Worm (Caenorhabditis elegans): ENCODE data around the gene B0280.2.

The B0280.2 gene

ce11 chrIII:7140228-7140710 is 15.8 kb downstream of the B0280.2 start:
- TF ChIP-seq ztf-23 (GFP tag; IDR thresholded peaks at IDR 0.05) (no peak), flt-1 (GFP tag; IDR thresholded peaks at IDR 0.05) (peak; percentile 63; the same call in 1 of the 2 replicates)

ce11 chrIII:7141285-7141715 is 16.8 kb downstream of the B0280.2 start:
- no peak for TF ChIP-seq ztf-23 (GFP tag; IDR thresholded peaks at IDR 0.05)
- TF ChIP-seq med-1 (GFP tag; optimal IDR thresholded peaks at IDR 0.05; ENCODE audit: insufficient read depth), result no peak
- no peak for TF ChIP-seq tab-1 (GFP tag; IDR thresholded peaks at IDR 0.05)
- TF ChIP-seq klf-2 (GFP tag; conservative IDR thresholded peaks at IDR 0.05), result no peak
- TF ChIP-seq ztf-29 (GFP tag; IDR thresholded peaks at IDR 0.05), result no peak
- no peak for TF ChIP-seq ref-1 (GFP tag; conservative IDR thresholded peaks at IDR 0.05)
- no peak for TF ChIP-seq cog-1 (tag; optimal IDR thresholded peaks at IDR 0.05)
- no peak for TF ChIP-seq flt-1 (GFP tag; IDR thresholded peaks at IDR 0.05)
- no peak for TF ChIP-seq T22C8.4 (GFP tag; IDR thresholded peaks at IDR 0.05)

- TF ChIP-seq ztf-29 (GFP tag; IDR thresholded peaks at IDR 0.05), result no peak
- TF ChIP-seq cog-1 (tag; optimal IDR thresholded peaks at IDR 0.05), result no peak
- TF ChIP-seq ref-1 (GFP tag; conservative IDR thresholded peaks at IDR 0.05), result no peak
- no peak for TF ChIP-seq med-1 (GFP tag; optimal IDR thresholded peaks at IDR 0.05; ENCODE audit: insufficient read depth)
- TF ChIP-seq klf-2 (GFP tag; conservative IDR thresholded peaks at IDR 0.05), result no peak
- no peak for TF ChIP-seq flt-1 (GFP tag; IDR thresholded peaks at IDR 0.05)
- TF ChIP-seq T22C8.4 (GFP tag; IDR thresholded peaks at IDR 0.05), result no peak
- TF ChIP-seq ztf-23 (GFP tag; IDR thresholded peaks at IDR 0.05), result no peak
- TF ChIP-seq tab-1 (GFP tag; IDR thresholded peaks at IDR 0.05), result no peak
Observed at ce11 chrIII:7142172-7142601, 17.7 kb downstream of the B0280.2 start.

- TF ChIP-seq klf-2 (GFP tag; conservative IDR thresholded peaks at IDR 0.05) (no peak), cog-1 (tag; optimal IDR thresholded peaks at IDR 0.05) (no peak), ztf-23 (GFP tag; IDR thresholded peaks at IDR 0.05) (0 out of 2 replicates have a peak, but pooled peaks have one; percentile 48), T22C8.4 (GFP tag; IDR thresholded peaks at IDR 0.05) (no peak), flt-1 (GFP tag; IDR thresholded peaks at IDR 0.05) (no peak), ref-1 (GFP tag; conservative IDR thresholded peaks at IDR 0.05) (no peak)
Observed at ce11 chrIII:7144749-7145148, 20.3 kb downstream of the B0280.2 start, which contains the start of gene glr-2. glr-2 (minus strand) TSS chrIII:7144959.

- no peak for TF ChIP-seq ref-1 (GFP tag; conservative IDR thresholded peaks at IDR 0.05)
- TF ChIP-seq ztf-23 (GFP tag; IDR thresholded peaks at IDR 0.05), result no peak
- TF ChIP-seq klf-2 (GFP tag; conservative IDR thresholded peaks at IDR 0.05), result no peak
- TF ChIP-seq flt-1 (GFP tag; IDR thresholded peaks at IDR 0.05), result no peak
- TF ChIP-seq med-1 (GFP tag; optimal IDR thresholded peaks at IDR 0.05; ENCODE audit: insufficient read depth), result no peak
- TF ChIP-seq T22C8.4 (GFP tag; IDR thresholded peaks at IDR 0.05), result no peak
- no peak for TF ChIP-seq cog-1 (tag; optimal IDR thresholded peaks at IDR 0.05)
- TF ChIP-seq tab-1 (GFP tag; IDR thresholded peaks at IDR 0.05), result no peak
- TF ChIP-seq ztf-29 (GFP tag; IDR thresholded peaks at IDR 0.05), result no peak
Observed at ce11 chrIII:7146341-7146740, 21.9 kb downstream of the B0280.2 start.

ce11 chrIII:7148191-7148590 is 23.7 kb downstream of the B0280.2 start:
- TF ChIP-seq ztf-23 (GFP tag; IDR thresholded peaks at IDR 0.05) (no peak), flt-1 (GFP tag; IDR thresholded peaks at IDR 0.05) (no peak), ztf-29 (GFP tag; IDR thresholded peaks at IDR 0.05) (no peak), tab-1 (GFP tag; IDR thresholded peaks at IDR 0.05) (no peak), cog-1 (tag; optimal IDR thresholded peaks at IDR 0.05) (no peak), med-1 (GFP tag; optimal IDR thresholded peaks at IDR 0.05; ENCODE audit: insufficient read depth) (no peak), T22C8.4 (GFP tag; IDR thresholded peaks at IDR 0.05) (no peak), ref-1 (GFP tag; conservative IDR thresholded peaks at IDR 0.05) (no peak), klf-2 (GFP tag; conservative IDR thresholded peaks at IDR 0.05) (no peak)

ce11 chrIII:7150162-7150561 is 25.7 kb downstream of the B0280.2 start:
- no peak for TF ChIP-seq cog-1 (tag; optimal IDR thresholded peaks at IDR 0.05)
- no peak for TF ChIP-seq flt-1 (GFP tag; IDR thresholded peaks at IDR 0.05)
- TF ChIP-seq T22C8.4 (GFP tag; IDR thresholded peaks at IDR 0.05), result no peak
- no peak for TF ChIP-seq med-1 (GFP tag; optimal IDR thresholded peaks at IDR 0.05; ENCODE audit: insufficient read depth)
- no peak for TF ChIP-seq ref-1 (GFP tag; conservative IDR thresholded peaks at IDR 0.05)
- TF ChIP-seq ztf-29 (GFP tag; IDR thresholded peaks at IDR 0.05), result no peak
- TF ChIP-seq tab-1 (GFP tag; IDR thresholded peaks at IDR 0.05), result no peak
- TF ChIP-seq ztf-23 (GFP tag; IDR thresholded peaks at IDR 0.05), result no peak
- TF ChIP-seq klf-2 (GFP tag; conservative IDR thresholded peaks at IDR 0.05), result no peak

- TF ChIP-seq tab-1 (GFP tag; IDR thresholded peaks at IDR 0.05) (no peak), cog-1 (tag; optimal IDR thresholded peaks at IDR 0.05) (no peak), ztf-23 (GFP tag; IDR thresholded peaks at IDR 0.05) (no peak), ref-1 (GFP tag; conservative IDR thresholded peaks at IDR 0.05) (no peak), ztf-29 (GFP tag; IDR thresholded peaks at IDR 0.05) (no peak), klf-2 (GFP tag; conservative IDR thresholded peaks at IDR 0.05) (no peak), T22C8.4 (GFP tag; IDR thresholded peaks at IDR 0.05) (no peak), med-1 (GFP tag; optimal IDR thresholded peaks at IDR 0.05; ENCODE audit: insufficient read depth) (no peak), flt-1 (GFP tag; IDR thresholded peaks at IDR 0.05) (no peak)
Observed at ce11 chrIII:7152569-7152968, 28.1 kb downstream of the B0280.2 start.

- TF ChIP-seq T22C8.4 (GFP tag; IDR thresholded peaks at IDR 0.05) (no peak), ztf-29 (GFP tag; IDR thresholded peaks at IDR 0.05) (peak; percentile 69; the same call in 1 of the 2 replicates), cog-1 (tag; optimal IDR thresholded peaks at IDR 0.05) (peak; percentile 47), ztf-23 (GFP tag; IDR thresholded peaks at IDR 0.05) (peak; percentile 57; the same call in 1 of the 2 replicates)
Observed at ce11 chrIII:7153747-7154238, 29.3 kb downstream of the B0280.2 start, which contains the start of gene ogt-1. ogt-1 (minus strand) TSS chrIII:7153797.

ce11 chrIII:7154526-7154925 is 30.1 kb downstream of the B0280.2 start:
- TF ChIP-seq cog-1 (tag; optimal IDR thresholded peaks at IDR 0.05) (no peak), tab-1 (GFP tag; IDR thresholded peaks at IDR 0.05) (no peak), klf-2 (GFP tag; conservative IDR thresholded peaks at IDR 0.05) (no peak), med-1 (GFP tag; optimal IDR thresholded peaks at IDR 0.05; ENCODE audit: insufficient read depth) (no peak), T22C8.4 (GFP tag; IDR thresholded peaks at IDR 0.05) (no peak), ztf-29 (GFP tag; IDR thresholded peaks at IDR 0.05) (no peak), flt-1 (GFP tag; IDR thresholded peaks at IDR 0.05) (no peak), ref-1 (GFP tag; conservative IDR thresholded peaks at IDR 0.05) (no peak), ztf-23 (GFP tag; IDR thresholded peaks at IDR 0.05) (no peak)

All from whole organism, midembryonic.